Fruit fly (Drosophila melanogaster) whole organism, prepupa: ENCODE data around the gene e.

Experiments used
- Blimp-1 ChIP-seq: fragments of 200-800 bp; sonication (Bioruptor generic); optimal IDR thresholded peaks from 3 replicates; lab custom pipeline; 2017; ENCODE audit warnings: missing biosample characterization, missing genetic modification characterization, mild to moderate bottlenecking, moderate library complexity, missing genetic modification reagents
- CG10631 ChIP-seq: fragments of 200-800 bp; sonication (Bioruptor generic); optimal IDR thresholded peaks from 2 replicates; lab custom pipeline; 2016; ENCODE audit warnings: missing biosample characterization, missing genetic modification characterization
- CG10669 ChIP-seq: fragments of 200-800 bp; sonication (Bioruptor generic); optimal IDR thresholded peaks from 3 replicates; lab custom pipeline; 2018; ENCODE audit warnings: missing biosample characterization, mild to moderate bottlenecking, missing genetic modification characterization, moderate library complexity
- CG11762 ChIP-seq: fragments of 200-800 bp; sonication (Bioruptor generic); optimal IDR thresholded peaks from 3 replicates; lab custom pipeline; 2016; ENCODE audit warnings: missing biosample characterization, missing genetic modification characterization; ENCODE audit not compliant: insufficient read depth
- CG15336 ChIP-seq: fragments of 200-800 bp; sonication (Bioruptor generic); IDR thresholded peaks from 2 replicates; pipeline ENCODE4 v1.3.6; 2022; ENCODE audit warnings: missing biosample characterization, missing genetic modification characterization
- CG1621 ChIP-seq: fragments of 200-800 bp; sonication (Bioruptor generic); optimal IDR thresholded peaks from 3 replicates; lab custom pipeline; 2018; ENCODE audit warnings: missing biosample characterization, mild to moderate bottlenecking, missing genetic modification characterization
- CG16779 ChIP-seq: fragments of 200-800 bp; sonication (Bioruptor generic); optimal IDR thresholded peaks from 3 replicates; lab custom pipeline; 2017; ENCODE audit warnings: missing biosample characterization, mild to moderate bottlenecking, missing genetic modification characterization
- CG3032 ChIP-seq: fragments of 200-800 bp; optimal IDR thresholded peaks from 2 replicates; lab custom pipeline; 2019; ENCODE audit warnings: missing biosample characterization, mild to moderate bottlenecking, missing genetic modification characterization, moderate library complexity
- CG32006 ChIP-seq: fragments of 200-800 bp; sonication (Bioruptor generic); optimal IDR thresholded peaks from 3 replicates; lab custom pipeline; 2017; ENCODE audit warnings: missing biosample characterization, mild to moderate bottlenecking, missing genetic modification characterization
- CG34406 ChIP-seq: fragments of 200-800 bp; sonication (Bioruptor generic); optimal IDR thresholded peaks from 3 replicates; lab custom pipeline; 2016; ENCODE audit warnings: missing biosample characterization, missing genetic modification characterization
- CG3919 ChIP-seq: fragments of 200-800 bp; sonication (Bioruptor generic); optimal IDR thresholded peaks from 3 replicates; lab custom pipeline; 2016; ENCODE audit warnings: missing biosample characterization, missing genetic modification characterization
- CG4318 ChIP-seq: fragments of 200-800 bp; sonication (Bioruptor generic); optimal IDR thresholded peaks from 3 replicates; lab custom pipeline; 2017; ENCODE audit warnings: missing biosample characterization, mild to moderate bottlenecking, missing genetic modification characterization
- CG6276 ChIP-seq: fragments of 200-800 bp; sonication (Bioruptor generic); optimal IDR thresholded peaks from 2 replicates; lab custom pipeline; 2017; ENCODE audit warnings: missing biosample characterization, mild to moderate bottlenecking, missing genetic modification characterization
- CG6792 ChIP-seq: fragments of 200-800 bp; sonication (Bioruptor generic); optimal IDR thresholded peaks from 3 replicates; lab custom pipeline; 2016; ENCODE audit warnings: missing biosample characterization, missing genetic modification characterization
- CG6854 ChIP-seq: fragments of 200-800 bp; sonication (Bioruptor generic); optimal IDR thresholded peaks from 2 replicates; lab custom pipeline; 2017; ENCODE audit warnings: missing biosample characterization, mild to moderate bottlenecking, missing genetic modification characterization
- CG8119 ChIP-seq: fragments of 200-800 bp; sonication (Bioruptor generic); IDR thresholded peaks from 3 replicates; pipeline ENCODE4 v1.3.6; 2022; ENCODE audit warnings: missing biosample characterization, missing genetic modification characterization
- CG8319 ChIP-seq: fragments of 200-800 bp; sonication (Bioruptor generic); optimal IDR thresholded peaks from 3 replicates; lab custom pipeline; 2016; ENCODE audit warnings: missing biosample characterization, missing genetic modification characterization
- CG8632 ChIP-seq: fragments of 200-800 bp; sonication (Bioruptor generic); optimal IDR thresholded peaks from 3 replicates; lab custom pipeline; 2016; ENCODE audit warnings: missing biosample characterization, missing genetic modification characterization
- Eip75B ChIP-seq: fragments of 200-800 bp; sonication (Bioruptor generic); optimal IDR thresholded peaks from 3 replicates; lab custom pipeline; 2016; ENCODE audit warnings: missing biosample characterization, missing genetic modification characterization
- Eip78C ChIP-seq: fragments of 200-800 bp; sonication (Bioruptor generic); peaks from one replicate; lab custom pipeline; 2016; ENCODE audit warnings: missing biosample characterization, missing genetic modification characterization
- Eip93F ChIP-seq: fragments of 200-800 bp; sonication (Bioruptor generic); optimal IDR thresholded peaks from 2 replicates; lab custom pipeline; 2016; ENCODE audit warnings: missing biosample characterization, mild to moderate bottlenecking, missing genetic modification characterization
- Hr38 ChIP-seq: sonication (Bioruptor generic); optimal IDR thresholded peaks from 2 replicates; lab custom pipeline; 2016; ENCODE audit warnings: missing biosample characterization, missing genetic modification characterization
- Hr39 ChIP-seq: fragments of 200-800 bp; sonication (Bioruptor generic); optimal IDR thresholded peaks from 2 replicates; lab custom pipeline; 2016; ENCODE audit warnings: missing biosample characterization, missing genetic modification characterization
- Hr4 ChIP-seq: fragments of 200-800 bp; sonication (Bioruptor generic); optimal IDR thresholded peaks from 3 replicates; lab custom pipeline; 2016; ENCODE audit warnings: missing biosample characterization, missing genetic modification characterization
- Lpt ChIP-seq: fragments of 200-800 bp; sonication (Bioruptor generic); optimal IDR thresholded peaks from 3 replicates; lab custom pipeline; 2016; ENCODE audit warnings: missing biosample characterization, missing genetic modification characterization
- Met ChIP-seq: fragments of 200-800 bp; sonication (Bioruptor generic); optimal IDR thresholded peaks from 3 replicates; lab custom pipeline; 2016; ENCODE audit warnings: missing biosample characterization, missing genetic modification characterization
- OdsH ChIP-seq: fragments of 200-800 bp; sonication (Bioruptor generic); optimal IDR thresholded peaks from 3 replicates; lab custom pipeline; 2016; ENCODE audit warnings: missing biosample characterization, missing genetic modification characterization
- Smox ChIP-seq: fragments of 200-800 bp; sonication (Bioruptor generic); optimal IDR thresholded peaks from 3 replicates; lab custom pipeline; 2016; ENCODE audit warnings: missing biosample characterization, missing genetic modification characterization
- Sox102F ChIP-seq: fragments of 200-800 bp; sonication (Bioruptor generic); optimal IDR thresholded peaks from 2 replicates; lab custom pipeline; 2016; ENCODE audit warnings: missing biosample characterization, mild to moderate bottlenecking, missing genetic modification characterization
- Sox15 ChIP-seq: fragments of 200-800 bp; sonication (Bioruptor generic); optimal IDR thresholded peaks from 3 replicates; lab custom pipeline; 2016; ENCODE audit warnings: missing biosample characterization, missing genetic modification characterization
- achi ChIP-seq: fragments of 200-800 bp; sonication (Bioruptor generic); optimal IDR thresholded peaks from 3 replicates; lab custom pipeline; 2016; ENCODE audit warnings: missing biosample characterization, missing genetic modification characterization
- cyc ChIP-seq: fragments of 200-800 bp; sonication (Bioruptor generic); optimal IDR thresholded peaks from 3 replicates; lab custom pipeline; 2016; ENCODE audit warnings: missing biosample characterization, missing genetic modification characterization
- dac ChIP-seq: fragments of 200-800 bp; sonication (Bioruptor generic); optimal IDR thresholded peaks from 2 replicates; lab custom pipeline; 2017; ENCODE audit warnings: missing biosample characterization, mild to moderate bottlenecking, missing genetic modification characterization
- eg ChIP-seq: fragments of 200-800 bp; sonication (Bioruptor generic); IDR thresholded peaks from 3 replicates; pipeline ENCODE4 v1.3.6; 2022; ENCODE audit warnings: missing biosample characterization, missing genetic modification characterization
- esn ChIP-seq: fragments of 200-800 bp; sonication (Bioruptor generic); optimal IDR thresholded peaks from 2 replicates; lab custom pipeline; 2016; ENCODE audit warnings: missing biosample characterization, mild to moderate bottlenecking, missing genetic modification characterization, moderate library complexity
- fd59A ChIP-seq: fragments of 200-800 bp; sonication (Bioruptor generic); optimal IDR thresholded peaks from 2 replicates; lab custom pipeline; 2017; ENCODE audit warnings: missing biosample characterization, mild to moderate bottlenecking, missing genetic modification characterization, missing genetic modification reagents
- fd85E ChIP-seq: fragments of 200-800 bp; sonication (Bioruptor generic); optimal IDR thresholded peaks from 3 replicates; lab custom pipeline; 2016; ENCODE audit warnings: missing biosample characterization, missing genetic modification characterization
- fkh ChIP-seq: fragments of 200-800 bp; sonication (Bioruptor generic); optimal IDR thresholded peaks from 3 replicates; lab custom pipeline; 2017; ENCODE audit warnings: missing biosample characterization, mild to moderate bottlenecking, missing genetic modification characterization, moderate library complexity
- net ChIP-seq: fragments of 200-800 bp; sonication (Bioruptor generic); optimal IDR thresholded peaks from 3 replicates; lab custom pipeline; 2016; ENCODE audit warnings: missing biosample characterization, missing genetic modification characterization
- salr ChIP-seq, 2 experiments: fragments of 200-800 bp; sonication (Bioruptor generic); optimal IDR thresholded peaks; 3 replicates each; lab custom pipeline; 2016 to 2018; ENCODE audit warnings: missing biosample characterization in 2 of 2, missing genetic modification characterization in 2 of 2, mild to moderate bottlenecking in 1 of 2
- spab ChIP-seq: fragments of 200-800 bp; sonication (Bioruptor generic); optimal IDR thresholded peaks from 2 replicates; lab custom pipeline; 2017; ENCODE audit warnings: missing biosample characterization, mild to moderate bottlenecking, missing genetic modification characterization, missing genetic modification reagents
- topi ChIP-seq: fragments of 200-800 bp; sonication (Bioruptor generic); optimal IDR thresholded peaks from 3 replicates; lab custom pipeline; 2016; ENCODE audit warnings: missing biosample characterization, missing genetic modification characterization
- vri ChIP-seq: fragments of 200-800 bp; sonication (Bioruptor generic); optimal IDR thresholded peaks from 3 replicates; lab custom pipeline; 2016; ENCODE audit warnings: missing biosample characterization, mild to moderate bottlenecking, missing genetic modification characterization

Gene e

DNA sequence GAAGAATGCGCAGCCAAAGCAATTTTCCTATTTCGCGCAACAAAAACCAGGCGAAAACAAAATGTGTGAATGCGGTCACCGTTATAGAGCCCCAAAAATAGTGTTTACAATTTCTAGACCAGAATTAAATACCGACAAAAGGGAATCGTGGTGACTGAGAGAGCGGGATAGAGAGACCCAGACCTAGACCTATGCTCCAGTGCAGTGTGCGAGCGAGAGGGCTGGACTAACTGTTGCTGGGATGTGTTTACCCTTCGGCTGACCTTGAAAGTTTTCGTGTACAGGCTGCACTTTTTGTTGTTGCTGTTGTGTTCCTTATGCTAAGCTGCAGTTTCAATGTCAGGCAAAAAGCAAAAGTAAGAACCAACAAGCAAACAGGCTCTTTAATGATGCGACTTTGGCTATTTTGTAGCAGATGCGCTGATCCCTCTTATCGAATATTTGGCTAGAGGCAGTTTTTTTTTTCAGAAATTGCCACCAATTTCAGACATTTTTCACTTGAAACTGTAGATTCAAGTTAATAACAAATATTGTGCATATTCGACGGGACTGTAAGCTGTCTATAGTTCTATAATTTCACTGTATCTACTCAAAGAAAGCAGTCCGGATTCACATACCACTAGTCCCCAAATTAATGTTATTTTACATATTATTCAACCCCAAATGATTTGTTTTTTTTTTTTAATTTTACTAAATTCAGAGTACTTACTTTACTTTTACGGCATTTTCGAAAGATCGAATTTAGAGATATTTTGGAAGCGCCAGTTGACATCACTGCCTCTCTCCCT is 50.2 kb downstream of the e start (continued):
- peak; percentile 40 for TF ChIP-seq CG6276 (GFP tag; lab: Kevin White, UChicago)
- peak; percentile 55 for TF ChIP-seq Sox102F (GFP tag; lab: Kevin White, UChicago)
- no peak for TF ChIP-seq CG11762 (GFP tag; lab: Kevin White, UChicago)
- TF ChIP-seq Eip93F = no peak
- peak; percentile 56 for TF ChIP-seq Eip75B (GFP tag; lab: Kevin White, UChicago)
- TF ChIP-seq topi (GFP tag; lab: Kevin White, UChicago) = peak; percentile 64
- TF ChIP-seq Eip78C = peak; percentile 87
- TF ChIP-seq CG1621 (tag; lab: Kevin White, UChicago) = no peak
- TF ChIP-seq CG8119 (GFP tag; lab: Robert Waterston, UW) = no peak
- peak; percentile 13 for TF ChIP-seq CG10669 (GFP tag; lab: Kevin White, UChicago)
- no peak for TF ChIP-seq CG10631 (GFP tag; lab: Kevin White, UChicago)
- TF ChIP-seq CG15336 (GFP tag; lab: Robert Waterston, UW) = peak; percentile 44; the same call in 1 of the 2 replicates
- peak; percentile 62 for TF ChIP-seq esn (GFP tag; lab: Kevin White, UChicago)
- TF ChIP-seq Met (GFP tag; lab: Kevin White, UChicago) = peak; percentile 67
- TF ChIP-seq fd85E = no peak
- TF ChIP-seq net = peak; percentile 4
- no peak for TF ChIP-seq CG3032 (tag; lab: Kevin White, UChicago)
- no peak for TF ChIP-seq CG16779 (tag; lab: Kevin White, UChicago)
- TF ChIP-seq CG8632 = no peak
- TF ChIP-seq Lpt (GFP tag; lab: Kevin White, UChicago) = no peak
- TF ChIP-seq Smox (GFP tag; lab: Kevin White, UChicago) = peak; percentile 49
- TF ChIP-seq vri (GFP tag; lab: Kevin White, UChicago) = no peak
- TF ChIP-seq, all 60 proteins: peak for 35

dm6 chr3R:21185655-21186054 is 51.3 kb downstream of the e start:
- TF ChIP-seq Blimp-1 (GFP tag; lab: Kevin White, UChicago) (peak; percentile 0), vri (GFP tag; lab: Kevin White, UChicago) (no peak), fkh (GFP tag; lab: Kevin White, UChicago) (peak; percentile 19)
- TF ChIP-seq, all 60 proteins: peak for 2

dm6 chr3R:21184373-21185132 is 52.4 kb downstream of the e start:
- TF ChIP-seq Sox15 (GFP tag; lab: Kevin White, UChicago) (no peak), CG6854 (GFP tag; lab: Kevin White, UChicago) (no peak), spab (GFP tag; lab: Kevin White, UChicago) (no peak), cyc (GFP tag; lab: Kevin White, UChicago) (peak; percentile 65), fkh (GFP tag; lab: Kevin White, UChicago) (peak; percentile 82), CG8319 (GFP tag; lab: Kevin White, UChicago) (peak; percentile 16), Eip93F (no peak), CG32006 (GFP tag; lab: Kevin White, UChicago) (peak; percentile 36), CG10669 (GFP tag; lab: Kevin White, UChicago) (peak; percentile 12), vri (GFP tag; lab: Kevin White, UChicago) (peak; percentile 10), Hr4 (GFP tag; lab: Kevin White, UChicago) (peak; percentile 53), CG1621 (tag; lab: Kevin White, UChicago) (peak; percentile 19), CG3032 (tag; lab: Kevin White, UChicago) (peak; percentile 50), Hr38 (GFP tag; lab: Kevin White, UChicago) (no peak), salr (GFP tag; optimal IDR thresholded peaks at IDR 0.05; lab: Kevin White, UChicago) (peak in 1 of 2 experiments; percentile 34), eg (GFP tag; lab: Robert Waterston, UW) (no peak), achi (GFP tag; lab: Kevin White, UChicago) (no peak), dac (GFP tag; lab: Kevin White, UChicago) (peak; percentile 56), CG34406 (GFP tag; lab: Kevin White, UChicago) (peak; percentile 6), fd59A (GFP tag; lab: Kevin White, UChicago) (peak; percentile 6), Hr39 (GFP tag; lab: Kevin White, UChicago) (peak; percentile 54), Blimp-1 (GFP tag; lab: Kevin White, UChicago) (no peak), CG3919 (GFP tag; lab: Kevin White, UChicago) (peak; percentile 63), OdsH (GFP tag; lab: Kevin White, UChicago) (peak; percentile 55), Smox (GFP tag; lab: Kevin White, UChicago) (peak; percentile 3), Eip75B (GFP tag; lab: Kevin White, UChicago) (peak; percentile 28), CG6792 (peak; percentile 15), CG4318 (GFP tag; lab: Kevin White, UChicago) (no peak), esn (GFP tag; lab: Kevin White, UChicago) (peak; percentile 56), CG10631 (GFP tag; lab: Kevin White, UChicago) (no peak)
